Fruit fly (Drosophila melanogaster) whole organism, embryonic: ENCODE measurements around the gene CG10874.

Experiments used
- Atf-2 ChIP-seq: fragments of 200-800 bp; sonication (Bioruptor generic); optimal IDR thresholded peaks from 2 replicates; lab custom pipeline; 2016; ENCODE audit warnings: missing biosample characterization, missing genetic modification characterization
- Bteb2 ChIP-seq: fragments of 200-800 bp; sonication (Bioruptor generic); optimal IDR thresholded peaks from 2 replicates; lab custom pipeline; 2016; ENCODE audit warnings: missing biosample characterization, missing genetic modification characterization
- C15 ChIP-seq: fragments of 200-800 bp; sonication (Bioruptor generic); IDR thresholded peaks from 3 replicates; pipeline ENCODE4 v1.3.6; 2022; ENCODE audit warnings: missing biosample characterization, missing genetic modification characterization
- CG10959 ChIP-seq: fragments of 200-800 bp; sonication (Bioruptor generic); IDR thresholded peaks from 2 replicates; pipeline ENCODE4 v1.3.6; 2022; ENCODE audit warnings: missing biosample characterization, missing genetic modification characterization
- CG10979 ChIP-seq: fragments of 200-800 bp; sonication (Bioruptor generic); optimal IDR thresholded peaks from 2 replicates; lab custom pipeline; 2018; ENCODE audit warnings: missing biosample characterization, mild to moderate bottlenecking, missing genetic modification characterization, moderate library complexity
- CG12071 ChIP-seq: fragments of 200-800 bp; sonication (Bioruptor generic); optimal IDR thresholded peaks from 3 replicates; lab custom pipeline; 2018; ENCODE audit warnings: missing biosample characterization, mild to moderate bottlenecking, missing genetic modification characterization
- CG12155 ChIP-seq: fragments of 200-800 bp; sonication (Bioruptor generic); optimal IDR thresholded peaks from 3 replicates; lab custom pipeline; 2016; ENCODE audit warnings: missing biosample characterization, missing genetic modification characterization
- CG1233 ChIP-seq: fragments of 200-800 bp; sonication (Bioruptor generic); optimal IDR thresholded peaks from 4 replicates; lab custom pipeline; 2018; ENCODE audit warnings: missing biosample characterization, mild to moderate bottlenecking, missing genetic modification characterization
- CG14710 ChIP-seq: fragments of 200-800 bp; sonication (Bioruptor generic); optimal IDR thresholded peaks from 3 replicates; lab custom pipeline; 2019; ENCODE audit warnings: missing biosample characterization, mild to moderate bottlenecking, missing genetic modification characterization, moderate library complexity
- CG1529 ChIP-seq: fragments of 200-800 bp; sonication (Bioruptor generic); optimal IDR thresholded peaks from 3 replicates; lab custom pipeline; 2018; ENCODE audit warnings: missing biosample characterization, missing genetic modification characterization
- CG16863 ChIP-seq: fragments of 200-800 bp; sonication (Bioruptor generic); optimal IDR thresholded peaks from 3 replicates; lab custom pipeline; 2016; ENCODE audit warnings: missing biosample characterization, missing genetic modification characterization
- CG17361 ChIP-seq: fragments of 200-800 bp; sonication (Bioruptor generic); IDR thresholded peaks from 3 replicates; pipeline ENCODE4 v1.3.6; 2022; ENCODE audit warnings: missing biosample characterization, missing genetic modification characterization
- CG2202 ChIP-seq: fragments of 200-800 bp; sonication (Bioruptor generic); optimal IDR thresholded peaks from 2 replicates; lab custom pipeline; 2018; ENCODE audit warnings: missing biosample characterization, mild to moderate bottlenecking, missing genetic modification characterization
- CG2712 ChIP-seq: fragments of 200-800 bp; optimal IDR thresholded peaks from 3 replicates; lab custom pipeline; 2019; ENCODE audit warnings: missing biosample characterization, mild to moderate bottlenecking, missing genetic modification characterization, moderate library complexity
- CG31224 ChIP-seq: fragments of 200-800 bp; sonication (Bioruptor generic); IDR thresholded peaks from 2 replicates; pipeline ENCODE4 v1.3.6; 2022; ENCODE audit warnings: missing biosample characterization, missing genetic modification characterization
- CG3163 ChIP-seq: fragments of 200-800 bp; sonication (Bioruptor generic); optimal IDR thresholded peaks from 3 replicates; lab custom pipeline; 2016; ENCODE audit warnings: missing biosample characterization, missing genetic modification characterization
- CG5180 ChIP-seq: fragments of 200-800 bp; sonication (Bioruptor generic); optimal IDR thresholded peaks from 3 replicates; lab custom pipeline; 2017; ENCODE audit warnings: missing biosample characterization, missing genetic modification characterization, mild to moderate bottlenecking, moderate library complexity, missing genetic modification reagents
- CG8359 ChIP-seq: fragments of 200-800 bp; sonication (Bioruptor generic); optimal IDR thresholded peaks from 2 replicates; lab custom pipeline; 2017; ENCODE audit warnings: missing biosample characterization, mild to moderate bottlenecking, missing genetic modification characterization, borderline replicate concordance
- CG9727 ChIP-seq: fragments of 200-800 bp; sonication (Bioruptor generic); optimal IDR thresholded peaks from 3 replicates; lab custom pipeline; 2017; ENCODE audit warnings: missing biosample characterization, mild to moderate bottlenecking, missing genetic modification characterization
- Elba2 ChIP-seq: fragments of 200-800 bp; sonication (Bioruptor generic); optimal IDR thresholded peaks from 3 replicates; lab custom pipeline; 2016; ENCODE audit warnings: missing biosample characterization, missing genetic modification characterization
- GATAe ChIP-seq: fragments of 200-800 bp; sonication (Bioruptor generic); conservative IDR thresholded peaks from 2 replicates; pipeline ENCODE4 v1.3.6; 2022; ENCODE audit warnings: missing biosample characterization, missing genetic modification characterization
- Hand ChIP-seq: fragments of 200-800 bp; sonication (Bioruptor generic); optimal IDR thresholded peaks from 2 replicates; lab custom pipeline; 2017; ENCODE audit warnings: mild to moderate bottlenecking, missing biosample characterization, missing genetic modification reagents, missing genetic modification characterization
- HmgD ChIP-seq: fragments of 200-800 bp; sonication (Bioruptor generic); optimal IDR thresholded peaks from 3 replicates; lab custom pipeline; 2016; ENCODE audit warnings: missing biosample characterization, missing genetic modification characterization
- HmgZ ChIP-seq: fragments of 200-800 bp; sonication (Bioruptor generic); optimal IDR thresholded peaks from 2 replicates; lab custom pipeline; 2018; ENCODE audit warnings: missing biosample characterization, mild to moderate bottlenecking, missing genetic modification characterization
- Hr39 ChIP-seq: fragments of >200 bp; optimal IDR thresholded peaks from 2 replicates; lab custom pipeline; 2017
- Hr51 ChIP-seq, 2 experiments: fragments of 200-800 bp; sonication (Bioruptor generic); optimal IDR thresholded peaks; 2 replicates in 1 of 2; 3 replicates in 1 of 2; lab custom pipeline; 2016 to 2018; ENCODE audit warnings: missing biosample characterization in 2 of 2, missing genetic modification characterization in 2 of 2, mild to moderate bottlenecking in 1 of 2, moderate library complexity in 1 of 2
- Max ChIP-seq: fragments of 200-800 bp; sonication (Bioruptor generic); optimal IDR thresholded peaks from 2 replicates; lab custom pipeline; 2016; ENCODE audit warnings: missing biosample characterization, mild to moderate bottlenecking, missing genetic modification characterization
- PHDP ChIP-seq: fragments of 200-800 bp; sonication (Bioruptor generic); optimal IDR thresholded peaks from 3 replicates; lab custom pipeline; 2018; ENCODE audit warnings: missing biosample characterization, mild to moderate bottlenecking, missing genetic modification characterization, moderate library complexity
- Poxn ChIP-seq: fragments of 200-800 bp; sonication (Bioruptor generic); IDR thresholded peaks from 2 replicates; pipeline ENCODE4 v1.3.6; 2022; ENCODE audit warnings: missing biosample characterization, missing genetic modification characterization
- az2 ChIP-seq: fragments of 200-800 bp; sonication (Bioruptor generic); optimal IDR thresholded peaks from 3 replicates; lab custom pipeline; 2016; ENCODE audit warnings: missing biosample characterization, missing genetic modification characterization
- cad ChIP-seq: fragments of >200 bp; optimal IDR thresholded peaks from 2 replicates; lab custom pipeline; 2017; ENCODE audit warnings: missing biosample characterization, missing genetic modification characterization
- cato ChIP-seq: fragments of 200-800 bp; sonication (Bioruptor generic); optimal IDR thresholded peaks from 2 replicates; lab custom pipeline; 2016; ENCODE audit warnings: missing biosample characterization, missing genetic modification characterization, borderline replicate concordance
- ci ChIP-seq: fragments of 200-800 bp; sonication (Bioruptor generic); IDR thresholded peaks from 3 replicates; pipeline ENCODE4 v1.3.6; 2022; ENCODE audit warnings: missing biosample characterization, missing genetic modification characterization
- cwo ChIP-seq: fragments of 200-800 bp; sonication (Bioruptor generic); optimal IDR thresholded peaks from 3 replicates; lab custom pipeline; 2017; ENCODE audit warnings: missing biosample characterization, missing genetic modification characterization, mild to moderate bottlenecking, moderate library complexity, missing genetic modification reagents
- exex ChIP-seq: fragments of 200-800 bp; sonication (Bioruptor generic); optimal IDR thresholded peaks from 4 replicates; lab custom pipeline; 2018; ENCODE audit warnings: missing biosample characterization, mild to moderate bottlenecking, missing genetic modification characterization, moderate library complexity
- fd3F ChIP-seq: fragments of 200-800 bp; sonication (Bioruptor generic); optimal IDR thresholded peaks from 2 replicates; lab custom pipeline; 2018; ENCODE audit warnings: missing biosample characterization, mild to moderate bottlenecking, missing genetic modification characterization, moderate library complexity
- gce ChIP-seq: fragments of 200-800 bp; sonication (Bioruptor generic); IDR thresholded peaks from 3 replicates; pipeline ENCODE4 v1.3.6; 2022; ENCODE audit warnings: missing biosample characterization, missing genetic modification characterization
- gcm2 ChIP-seq: fragments of 200-800 bp; sonication (Bioruptor generic); optimal IDR thresholded peaks from 2 replicates; lab custom pipeline; 2016; ENCODE audit warnings: missing biosample characterization, missing genetic modification characterization
- jigr1 ChIP-seq: fragments of 200-800 bp; sonication (Bioruptor generic); IDR thresholded peaks from 3 replicates; pipeline ENCODE4 v1.3.6; 2022; ENCODE audit warnings: missing biosample characterization, missing genetic modification characterization
- kay ChIP-seq: fragments of 200-800 bp; sonication (Bioruptor generic); optimal IDR thresholded peaks from 2 replicates; lab custom pipeline; 2016; ENCODE audit warnings: missing biosample characterization, missing genetic modification characterization
- lola ChIP-seq, 3 experiments: fragments of >200 bp in 2 of 3; fragments of 200-800 bp in 1 of 3; sonication (Bioruptor generic) in 1 of 3; optimal IDR thresholded peaks; 2 replicates each; lab custom pipeline; 2017 to 2019; ENCODE audit warnings: missing biosample characterization in 3 of 3, missing genetic modification characterization in 3 of 3, mild to moderate bottlenecking in 1 of 3, moderate library complexity in 1 of 3
- peb ChIP-seq: fragments of 200-800 bp; sonication (Bioruptor generic); IDR thresholded peaks from 2 replicates; pipeline ENCODE4 v1.3.6; 2022; ENCODE audit warnings: missing biosample characterization, missing genetic modification characterization
- pros ChIP-seq: fragments of 200-800 bp; sonication (Bioruptor generic); optimal IDR thresholded peaks from 3 replicates; lab custom pipeline; 2019; ENCODE audit warnings: missing biosample characterization, mild to moderate bottlenecking, missing genetic modification characterization, moderate library complexity
- salm ChIP-seq: fragments of 200-800 bp; sonication (Bioruptor generic); optimal IDR thresholded peaks from 2 replicates; lab custom pipeline; 2018; ENCODE audit warnings: missing biosample characterization, mild to moderate bottlenecking, missing genetic modification characterization
- shn ChIP-seq: fragments of 200-800 bp; sonication (Bioruptor generic); optimal IDR thresholded peaks from 3 replicates; lab custom pipeline; 2016; ENCODE audit warnings: missing biosample characterization, missing genetic modification characterization
- sim ChIP-seq: fragments of 200-800 bp; sonication (Bioruptor generic); IDR thresholded peaks from 2 replicates; pipeline ENCODE4 v1.3.6; 2022; ENCODE audit warnings: missing biosample characterization, missing genetic modification characterization
- sob ChIP-seq: fragments of 200-800 bp; sonication (Bioruptor generic); IDR thresholded peaks from 2 replicates; pipeline ENCODE4 v1.3.6; 2022; ENCODE audit warnings: missing biosample characterization, missing genetic modification characterization
- sqz ChIP-seq: fragments of 200-800 bp; sonication (Bioruptor generic); optimal IDR thresholded peaks from 3 replicates; lab custom pipeline; 2018; ENCODE audit warnings: missing biosample characterization, mild to moderate bottlenecking, missing genetic modification characterization
- tx ChIP-seq: fragments of 200-800 bp; sonication (Bioruptor generic); optimal IDR thresholded peaks from 2 replicates; lab custom pipeline; 2016; ENCODE audit warnings: missing biosample characterization, missing genetic modification characterization

The CG10874 gene

DNA sequence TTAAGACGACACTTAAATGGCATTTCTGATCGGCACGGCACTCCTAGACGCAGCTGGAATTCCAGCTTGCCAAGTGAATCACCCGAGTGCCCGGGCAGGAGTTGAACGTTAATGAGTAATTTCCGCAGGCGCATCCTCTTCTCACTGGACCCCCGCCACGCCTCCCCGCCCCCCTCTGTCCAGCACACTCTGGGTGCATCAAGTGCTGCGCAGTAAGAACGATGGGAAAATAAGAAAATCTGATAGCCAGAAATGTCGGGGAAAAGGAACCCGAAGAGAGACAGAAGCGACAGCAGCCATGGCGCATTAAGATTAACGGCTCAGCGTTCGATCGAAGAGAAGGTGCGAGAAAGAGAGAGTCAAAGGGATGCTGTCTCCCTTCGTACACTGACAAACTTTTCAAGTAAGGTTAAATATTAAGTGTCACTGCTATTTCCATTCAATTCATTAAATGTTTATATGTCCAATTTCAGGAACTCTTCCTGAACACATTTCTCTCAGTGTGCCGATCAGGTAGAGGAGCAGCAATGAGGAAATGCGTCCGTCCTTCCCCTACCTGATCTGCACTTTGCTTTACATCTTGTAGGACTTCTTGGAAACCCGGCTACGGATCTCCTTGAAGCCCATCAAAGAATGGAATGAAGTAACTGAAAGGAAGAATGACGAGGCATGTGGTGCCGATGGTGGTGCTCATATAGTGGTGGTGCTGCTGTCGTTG lies 27.5 kb downstream of the CG10874 start (continued):
- TF ChIP-seq CG3163 (GFP tag; lab: Kevin White, UChicago) (peak; percentile 32), sob (GFP tag; lab: Robert Waterston, UW) (0 out of 2 replicates have a peak, but pooled peaks have one; percentile 13), HmgD (GFP tag; lab: Kevin White, UChicago) (peak; percentile 11), gcm2 (peak; percentile 17), Bteb2 (GFP tag; lab: Kevin White, UChicago) (no peak), CG14710 (peak; percentile 83), CG10979 (tag; lab: Kevin White, UChicago) (peak; percentile 87), exex (tag; lab: Kevin White, UChicago) (no peak), cato (GFP tag; lab: Kevin White, UChicago) (peak; percentile 9), az2 (GFP tag; lab: Kevin White, UChicago) (peak; percentile 68), CG1529 (GFP tag; lab: Kevin White, UChicago) (peak; percentile 48), Hand (GFP tag; lab: Kevin White, UChicago) (no peak), sqz (GFP tag; lab: Kevin White, UChicago) (peak; percentile 51), CG12155 (GFP tag; lab: Kevin White, UChicago) (peak; percentile 66), CG8359 (GFP tag; lab: Kevin White, UChicago) (peak; percentile 31), CG17361 (GFP tag; lab: Robert Waterston, UW) (peak; percentile 80), CG5180 (no peak), jigr1 (GFP tag; lab: Robert Waterston, UW) (no peak), CG10959 (GFP tag; lab: Robert Waterston, UW) (peak; percentile 91), CG1233 (GFP tag; lab: Kevin White, UChicago) (peak; percentile 43), Hr39 (lab: Kevin White, UChicago) (no peak), sim (GFP tag; lab: Robert Waterston, UW) (peak; percentile 59; the same call in 1 of the 2 replicates), ci (0 out of 3 replicates have a peak, but pooled peaks have one; percentile 13), GATAe (GFP tag; lab: Robert Waterston, UW) (no peak), CG2712 (tag; lab: Kevin White, UChicago) (peak; percentile 91), cwo (no peak), tx (GFP tag; lab: Kevin White, UChicago) (peak; percentile 44), CG2202 (tag; lab: Kevin White, UChicago) (peak; percentile 55), gce (GFP tag; lab: Robert Waterston, UW) (no peak), kay (GFP tag; lab: Kevin White, UChicago) (peak; percentile 48), fd3F (no peak), Atf-2 (GFP tag; lab: Kevin White, UChicago) (peak; percentile 62), CG12071 (GFP tag; lab: Kevin White, UChicago) (no peak), CG16863 (GFP tag; lab: Kevin White, UChicago) (peak; percentile 75), salm (tag; lab: Kevin White, UChicago) (peak; percentile 48), HmgZ (tag; lab: Kevin White, UChicago) (no peak), lola (GFP tag; optimal IDR thresholded peaks at IDR 0.05; lab: Kevin White, UChicago) (peak in 1 of 3 experiments; percentile 90), Hr51 (GFP tag; optimal IDR thresholded peaks at IDR 0.05; lab: Kevin White, UChicago) (peak in 1 of 2 experiments; percentile 72), pros (GFP tag; lab: Kevin White, UChicago) (peak; percentile 100), C15 (GFP tag; lab: Robert Waterston, UW) (no peak), Elba2 (GFP tag; lab: Kevin White, UChicago) (peak; percentile 77), CG9727 (GFP tag; lab: Kevin White, UChicago) (peak; percentile 89), Poxn (GFP tag; lab: Robert Waterston, UW) (no peak), peb (GFP tag; lab: Robert Waterston, UW) (peak; percentile 63; the same call in 1 of the 2 replicates), PHDP (tag; lab: Kevin White, UChicago) (no peak), cad (peak; percentile 86), Max (peak; percentile 55), shn (GFP tag; lab: Kevin White, UChicago) (peak; percentile 46), CG31224 (GFP tag; lab: Robert Waterston, UW) (0 out of 2 replicates have a peak, but pooled peaks have one; percentile 19)
